Fruit fly (Drosophila melanogaster): Measurements from ENCODE around the gene Pect.
A peak's percentile ranks its signal among the peaks of the same experiment; 100 is the strongest.

Gene Pect

DNA sequence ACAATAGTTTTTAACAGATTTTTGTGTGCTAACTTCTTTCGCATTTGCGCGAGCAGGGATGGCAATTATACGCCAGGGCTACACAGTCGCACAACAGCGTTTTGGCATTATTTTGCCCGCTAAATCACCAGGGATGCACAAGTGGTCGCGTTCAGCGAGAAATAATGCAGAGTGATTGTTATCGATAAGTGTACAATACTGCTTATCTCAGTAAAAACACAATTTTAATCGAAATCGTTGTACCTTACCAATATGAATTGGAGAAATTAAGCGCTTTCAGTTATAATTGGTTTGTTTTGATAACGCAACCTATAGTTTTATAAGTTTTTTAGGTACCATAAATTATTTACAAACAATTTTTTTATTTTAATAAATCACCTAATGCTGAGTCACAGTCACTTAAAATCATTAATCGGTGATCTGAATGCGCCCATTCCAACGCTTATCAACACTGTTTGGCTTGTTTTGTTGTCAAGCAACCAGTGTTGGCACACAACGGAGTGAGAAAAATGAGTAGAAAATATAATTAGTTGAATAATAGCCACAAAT, 26.8 kb upstream of the Pect start, which contains the start of the genes Sfmbt and CG5439 (continued):
- TF ChIP-seq D19A (tag; optimal IDR thresholded peaks at IDR 0.05) (no peak), CG7963 (GFP tag; IDR thresholded peaks at IDR 0.05; ENCODE audit: partially characterized antibody) (no peak), MBD-R2 (GFP tag; IDR thresholded peaks at IDR 0.05) (peak; percentile 80), br (optimal IDR thresholded peaks at IDR 0.05) (no peak), CG31388 (GFP tag; optimal IDR thresholded peaks at IDR 0.05) (peak; percentile 52), so (GFP tag; IDR thresholded peaks at IDR 0.05) (no peak), dysf (GFP tag; IDR thresholded peaks at IDR 0.05) (peak; percentile 74), fd102C (GFP tag; optimal IDR thresholded peaks at IDR 0.05) (no peak), CG7839 (tag; optimal IDR thresholded peaks at IDR 0.05) (no peak), nmo (GFP tag; optimal IDR thresholded peaks at IDR 0.05) (peak; percentile 91), CG15011 (GFP tag; optimal IDR thresholded peaks at IDR 0.05) (no peak), az2 (GFP tag; optimal IDR thresholded peaks at IDR 0.05) (peak; percentile 71), fd96Cb (tag; optimal IDR thresholded peaks at IDR 0.05) (peak; percentile 48), B-H2 (GFP tag; optimal IDR thresholded peaks at IDR 0.05) (no peak), CG17361 (GFP tag; IDR thresholded peaks at IDR 0.05) (no peak; the same call in 1 of the 3 replicates), Ssrp (tag; optimal IDR thresholded peaks at IDR 0.05) (peak; percentile 68), Mrtf (GFP tag; IDR thresholded peaks at IDR 0.05) (peak; percentile 70), Ada2b (GFP tag; IDR thresholded peaks at IDR 0.05) (no peak), CG14441 (GFP tag; IDR thresholded peaks at IDR 0.05) (peak; percentile 71), Abd-B (GFP tag; optimal IDR thresholded peaks at IDR 0.05) (no peak), CG13624 (GFP tag; optimal IDR thresholded peaks at IDR 0.05) (peak; percentile 82), knrl (GFP tag; IDR thresholded peaks at IDR 0.05; ENCODE audit: partially characterized antibody) (peak; percentile 62), CG18764 (GFP tag; optimal IDR thresholded peaks at IDR 0.05) (peak; percentile 46), gem (tag; optimal IDR thresholded peaks at IDR 0.05) (no peak), eyg (GFP tag; optimal IDR thresholded peaks at IDR 0.05) (peak; percentile 51), z (GFP tag; IDR thresholded peaks at IDR 0.05) (no peak), CG12104 (GFP tag; optimal IDR thresholded peaks at IDR 0.05) (peak; percentile 69), eve (GFP tag; optimal IDR thresholded peaks at IDR 0.05) (no peak), Lhr (GFP tag; optimal IDR thresholded peaks at IDR 0.05) (peak; percentile 69), abd-A (tag; optimal IDR thresholded peaks at IDR 0.05) (no peak), CG4854 (GFP tag; optimal IDR thresholded peaks at IDR 0.05) (peak; percentile 71), BtbVII (GFP tag; optimal IDR thresholded peaks at IDR 0.05) (peak; percentile 9), tx (GFP tag; optimal IDR thresholded peaks at IDR 0.05) (peak; percentile 75), CG14014 (GFP tag; IDR thresholded peaks at IDR 0.05) (peak; percentile 68; the same call in 1 of the 2 replicates), Spps (tag; optimal IDR thresholded peaks at IDR 0.05) (peak; percentile 22), CG7987 (GFP tag; optimal IDR thresholded peaks at IDR 0.05) (peak; percentile 15), CG8478 (optimal IDR thresholded peaks at IDR 0.05) (no peak), CG4424 (GFP tag; optimal IDR thresholded peaks at IDR 0.05) (peak; percentile 83), row (GFP tag; IDR thresholded peaks at IDR 0.05) (peak; percentile 94), CG3163 (GFP tag; optimal IDR thresholded peaks at IDR 0.05) (peak; percentile 60), CG12744 (GFP tag; optimal IDR thresholded peaks at IDR 0.05) (peak; percentile 50), lbe (GFP tag; optimal IDR thresholded peaks at IDR 0.05) (peak; percentile 77), Hsf (GFP tag; optimal IDR thresholded peaks at IDR 0.05) (peak; percentile 83), CG9932 (GFP tag; IDR thresholded peaks at IDR 0.05) (peak; percentile 90), CoRest (tag; optimal IDR thresholded peaks at IDR 0.05) (peak; percentile 70), cg (GFP tag; optimal IDR thresholded peaks at IDR 0.05) (no peak), Atf3 (GFP tag; optimal IDR thresholded peaks at IDR 0.05) (peak; percentile 53), CG3838 (GFP tag; optimal IDR thresholded peaks at IDR 0.05) (peak; percentile 26), CG10321 (GFP tag; IDR thresholded peaks at IDR 0.05) (no peak), Dbx (GFP tag; IDR thresholded peaks at IDR 0.05) (peak; percentile 87), zfh1 (GFP tag; IDR thresholded peaks at IDR 0.05) (0 out of 3 replicates have a peak, but pooled peaks have one; percentile 8), luna (GFP tag; optimal IDR thresholded peaks at IDR 0.05) (peak; percentile 60)

Measured in whole organism, embryonic.